Worm (Caenorhabditis elegans): ENCODE results near the gene srt-5.

DNA sequence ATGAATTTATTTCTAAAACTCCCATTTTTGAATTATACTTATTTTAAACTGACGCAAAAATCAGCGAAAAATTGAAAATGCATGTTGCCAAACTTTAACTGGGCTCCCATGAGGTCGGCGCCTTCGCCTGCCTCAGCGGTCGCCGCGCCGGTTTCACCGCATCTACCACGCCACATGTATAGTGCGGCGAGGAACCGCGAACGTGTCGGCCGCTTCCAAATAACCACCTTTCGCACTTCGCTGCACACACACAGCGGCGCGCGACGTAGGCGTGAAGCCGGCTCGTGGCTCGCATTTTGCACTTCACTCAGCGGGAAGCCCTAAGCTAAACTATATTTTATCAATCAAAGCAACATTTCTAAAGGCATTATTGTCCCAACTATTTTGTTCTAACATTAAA, 19.8 kb upstream of the srt-5 start:
- no peak for TF ChIP-seq ztf-25 (GFP tag; IDR thresholded peaks at IDR 0.05)
- TF ChIP-seq unc-62 (GFP tag; optimal IDR thresholded peaks at IDR 0.05) = no peak
- TF ChIP-seq snpc-1.1 (tag; optimal IDR thresholded peaks at IDR 0.05; ENCODE audit: insufficient read depth) = no peak
- no peak for TF ChIP-seq cebp-2 (GFP tag; IDR thresholded peaks at IDR 0.05)
- no peak for TF ChIP-seq pbrm-1 (GFP tag; IDR thresholded peaks at IDR 0.05)
- TF ChIP-seq hmg-20 (GFP tag; IDR thresholded peaks at IDR 0.05) = no peak
- no peak for TF ChIP-seq madf-3 (GFP tag; IDR thresholded peaks at IDR 0.05)
- TF ChIP-seq F37B4.10 (GFP tag; IDR thresholded peaks at IDR 0.05) = no peak
